Worm (Caenorhabditis elegans): ENCODE data around the gene ZK177.9.

The ZK177.9 gene

DNA sequence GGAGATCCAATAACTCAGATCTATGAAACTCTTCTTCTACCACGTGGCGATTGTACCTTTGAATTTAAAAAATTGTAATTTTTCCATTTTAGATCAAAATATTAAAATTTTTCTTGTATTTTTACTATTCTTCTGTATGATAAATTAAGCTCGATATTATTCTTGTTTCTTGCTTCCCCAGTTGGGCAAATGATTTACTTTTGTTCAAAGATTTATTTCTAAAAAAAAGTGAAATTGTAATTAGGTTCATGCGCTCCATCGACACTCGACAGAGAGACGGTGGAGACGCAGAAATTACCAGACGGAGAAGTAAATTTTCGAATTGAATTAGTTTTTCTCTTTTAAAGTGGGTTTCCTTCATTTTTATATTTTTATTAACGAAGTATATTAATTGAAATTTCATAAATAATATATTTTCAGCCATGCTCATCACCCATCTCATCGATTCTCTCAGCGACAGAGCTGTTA lies 11.7 kb downstream of the ZK177.9 start, which contains the start of gene npp-24 (continued):
- no peak for TF ChIP-seq nhr-20 (tag; optimal IDR thresholded peaks at IDR 0.05)
- no peak for TF ChIP-seq mep-1 (tag; optimal IDR thresholded peaks at IDR 0.05)

DNA sequence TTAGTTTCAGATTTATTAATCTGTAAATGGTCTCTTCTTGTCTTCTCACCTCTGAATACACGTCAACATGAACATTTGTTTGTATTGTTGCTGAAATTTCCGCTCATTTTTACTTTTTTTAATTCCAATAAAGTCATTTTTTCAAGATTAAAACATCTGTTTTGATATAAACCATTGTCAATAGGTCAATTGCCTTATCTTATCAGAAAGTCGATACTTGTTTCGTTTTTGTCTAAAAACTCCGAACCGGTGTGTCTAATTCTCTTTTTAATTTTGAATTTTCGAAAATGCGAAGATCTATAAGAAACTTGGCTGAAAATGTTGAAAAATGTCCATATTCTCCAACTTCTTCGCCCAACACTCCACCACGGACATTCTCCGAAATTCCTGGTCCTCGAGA lies 13.8 kb downstream of the ZK177.9 start, which contains the start of gene cyp-44A1:
Gene cyp-44A1 (plus strand): TSS at position 285 of the 400 bp plus-strand sequence.
- TF ChIP-seq nhr-11 (tag; optimal IDR thresholded peaks at IDR 0.05) (no peak), unc-30 (tag; optimal IDR thresholded peaks at IDR 0.05) (no peak), aha-1 (tag; optimal IDR thresholded peaks at IDR 0.05) (no peak), tbx-2 (tag; optimal IDR thresholded peaks at IDR 0.05) (no peak), C34B4.2 (tag; optimal IDR thresholded peaks at IDR 0.05) (no peak), zag-1 (tag; optimal IDR thresholded peaks at IDR 0.05) (no peak), elt-2 (tag; optimal IDR thresholded peaks at IDR 0.05) (peak; percentile 40), skn-1 (tag; optimal IDR thresholded peaks at IDR 0.05) (no peak)

DNA sequence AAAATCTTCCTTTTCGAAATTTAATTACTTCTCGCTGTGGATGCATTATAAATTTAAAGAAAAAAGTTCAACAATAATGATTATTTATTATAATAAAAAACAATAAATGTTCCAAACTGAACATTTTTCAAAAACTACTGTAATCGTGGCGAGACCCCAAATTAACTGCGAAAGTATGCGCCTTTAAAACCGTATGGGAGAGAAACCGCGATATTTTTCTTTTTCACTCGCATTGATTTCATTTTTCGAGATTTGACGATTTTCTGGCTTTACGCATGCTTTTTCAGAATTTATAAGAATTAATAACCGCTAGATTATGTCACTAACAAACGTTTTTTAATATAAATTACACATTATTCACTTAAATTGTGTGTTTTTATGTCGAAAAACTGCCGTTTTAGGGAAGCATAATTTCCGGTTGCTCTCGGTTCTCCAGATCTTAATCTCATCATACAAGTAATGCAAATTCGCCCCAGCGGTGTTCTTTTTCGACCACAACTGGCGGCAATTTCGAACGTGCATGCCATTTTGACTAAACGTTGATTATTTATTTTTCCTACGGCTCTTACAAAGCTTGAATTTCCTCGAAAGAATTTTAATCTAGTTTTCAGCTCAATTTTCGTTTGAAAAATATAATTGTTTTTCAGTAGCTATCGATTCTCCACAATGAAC lies 16.4 kb downstream of the ZK177.9 start, which contains the start of gene F12A10.8:
Gene F12A10.8 (minus strand): TSS at position 79 of the 672 bp plus-strand sequence.
- TF ChIP-seq fos-1 (tag; optimal IDR thresholded peaks at IDR 0.05) (no peak), aha-1 (tag; optimal IDR thresholded peaks at IDR 0.05) (no peak), nhr-20 (tag; optimal IDR thresholded peaks at IDR 0.05) (no peak), pqm-1 (tag; optimal IDR thresholded peaks at IDR 0.05) (no peak), unc-86 (tag; optimal IDR thresholded peaks at IDR 0.05) (no peak), C16A3.4 (tag; optimal IDR thresholded peaks at IDR 0.05) (no peak), lin-35 (GFP tag; optimal IDR thresholded peaks at IDR 0.05) (peak; percentile 75 to 92), ceh-88 (GFP tag; IDR thresholded peaks at IDR 0.05) (no peak), Y116A8C.19 (tag; optimal IDR thresholded peaks at IDR 0.05; ENCODE audit: borderline replicate concordance) (no peak), skn-1 (tag; optimal IDR thresholded peaks at IDR 0.05) (peak; percentile 17), nhr-12 (tag; optimal IDR thresholded peaks at IDR 0.05) (no peak), sptf-1 (tag; optimal IDR thresholded peaks at IDR 0.05) (no peak), hlh-17 (GFP tag; optimal IDR thresholded peaks at IDR 0.05; ENCODE audit: borderline replicate concordance) (no peak), hlh-4 (tag; optimal IDR thresholded peaks at IDR 0.05) (no peak), nhr-71 (tag; optimal IDR thresholded peaks at IDR 0.05) (no peak), xbp-1 (tag; optimal IDR thresholded peaks at IDR 0.05) (no peak), nhr-85 (tag) (peak; percentile 33), zag-1 (tag; optimal IDR thresholded peaks at IDR 0.05) (no peak), fkh-4 (tag; optimal IDR thresholded peaks at IDR 0.05; ENCODE audit: borderline replicate concordance) (no peak), dpl-1 (GFP tag; optimal IDR thresholded peaks at IDR 0.05) (peak; percentile 67 to 87 (median 79)), ceh-90 (tag; optimal IDR thresholded peaks at IDR 0.05) (no peak), pax-3 (tag; optimal IDR thresholded peaks at IDR 0.05) (no peak), lin-15B (tag; optimal IDR thresholded peaks at IDR 0.05) (peak; percentile 67), snpc-4 (tag; optimal IDR thresholded peaks at IDR 0.05) (no peak), efl-3 (GFP tag; optimal IDR thresholded peaks at IDR 0.05) (no peak), F16B12.6 (tag; optimal IDR thresholded peaks at IDR 0.05) (peak; percentile 30), lsy-2 (tag; optimal IDR thresholded peaks at IDR 0.05) (peak in 1 of 2 experiments; percentile 68), snu-23 (GFP tag; optimal IDR thresholded peaks at IDR 0.05) (peak; percentile 24), C04F5.9 (tag; optimal IDR thresholded peaks at IDR 0.05) (no peak), efl-1 (optimal IDR thresholded peaks at IDR 0.05) (peak; percentile 57 to 83), efl-1 (GFP tag; optimal IDR thresholded peaks at IDR 0.05 in 1 of 2) (peak; percentile 85 to 98), lir-3 (tag; optimal IDR thresholded peaks at IDR 0.05; ENCODE audit: poor library complexity) (no peak), ceh-82 (tag; optimal IDR thresholded peaks at IDR 0.05) (peak in 1 of 3 experiments; percentile 32), tlp-1 (tag; optimal IDR thresholded peaks at IDR 0.05) (no peak), pag-3 (tag; optimal IDR thresholded peaks at IDR 0.05; ENCODE audit: borderline replicate concordance, insufficient read depth) (no peak), C34B4.2 (tag; optimal IDR thresholded peaks at IDR 0.05) (no peak), nhr-77 (tag; optimal IDR thresholded peaks at IDR 0.05) (no peak), elt-2 (tag; optimal IDR thresholded peaks at IDR 0.05) (no peak), rnt-1 (tag; optimal IDR thresholded peaks at IDR 0.05) (peak; percentile 21), blmp-1 (tag; optimal IDR thresholded peaks at IDR 0.05) (peak; percentile 55), nhr-47 (tag; optimal IDR thresholded peaks at IDR 0.05) (no peak), mep-1 (tag; optimal IDR thresholded peaks at IDR 0.05) (peak; percentile 46), egl-27 (tag; optimal IDR thresholded peaks at IDR 0.05) (no peak), lin-14 (GFP tag; optimal IDR thresholded peaks at IDR 0.05) (peak; percentile 29)
